Fruit fly (Drosophila melanogaster) whole organism, embryonic: ENCODE measurements around the gene Ugt37D1.

Experiments
- Adf1 ChIP-seq: fragments of 200-800 bp; sonication (Bioruptor generic); IDR thresholded peaks from 2 replicates; pipeline ENCODE4 v1.3.6; 2022; ENCODE audit warnings: missing biosample characterization, missing genetic modification characterization
- Atf6 ChIP-seq: fragments of 200-800 bp; sonication (Bioruptor generic); IDR thresholded peaks from 2 replicates; pipeline ENCODE4 v1.3.6; 2022; ENCODE audit warnings: missing biosample characterization, missing genetic modification characterization
- Blimp-1 ChIP-seq: fragments of 200-800 bp; sonication (Bioruptor generic); optimal IDR thresholded peaks from 3 replicates; lab custom pipeline; 2018; ENCODE audit warnings: missing biosample characterization, missing genetic modification characterization, mild to moderate bottlenecking, moderate library complexity, missing genetic modification reagents
- CG11247 ChIP-seq: fragments of 200-800 bp; sonication (Bioruptor generic); IDR thresholded peaks from 2 replicates; pipeline ENCODE4 v1.3.6; 2022; ENCODE audit warnings: missing biosample characterization, missing genetic modification characterization
- CG11560 ChIP-seq: fragments of 200-800 bp; sonication (Bioruptor generic); IDR thresholded peaks from 3 replicates; pipeline ENCODE4 v1.3.6; 2022; ENCODE audit warnings: missing biosample characterization, missing genetic modification characterization
- CG11723 ChIP-seq: fragments of 200-800 bp; sonication (Bioruptor generic); optimal IDR thresholded peaks from 2 replicates; lab custom pipeline; 2017; ENCODE audit warnings: missing biosample characterization, mild to moderate bottlenecking, missing genetic modification characterization
- CG12236 ChIP-seq: fragments of 200-800 bp; sonication (Bioruptor generic); optimal IDR thresholded peaks from 2 replicates; lab custom pipeline; 2016; ENCODE audit warnings: missing biosample characterization, missing genetic modification characterization
- CG12659 ChIP-seq: fragments of 200-800 bp; sonication (Bioruptor generic); optimal IDR thresholded peaks from 3 replicates; lab custom pipeline; 2017; ENCODE audit warnings: mild to moderate bottlenecking, missing biosample characterization, missing genetic modification reagents, missing genetic modification characterization
- CG13296 ChIP-seq: fragments of 200-800 bp; sonication (Bioruptor generic); optimal IDR thresholded peaks from 3 replicates; lab custom pipeline; 2018; ENCODE audit warnings: missing biosample characterization, mild to moderate bottlenecking, missing genetic modification characterization
- CG15011 ChIP-seq: fragments of 200-800 bp; sonication (Bioruptor generic); optimal IDR thresholded peaks from 3 replicates; lab custom pipeline; 2018; ENCODE audit warnings: missing biosample characterization, mild to moderate bottlenecking, missing genetic modification characterization
- CG16813 ChIP-seq: fragments of 200-800 bp; sonication (Bioruptor generic); IDR thresholded peaks from 3 replicates; pipeline ENCODE4 v1.3.6; 2022; ENCODE audit warnings: missing biosample characterization, missing genetic modification characterization; ENCODE audit not compliant: partially characterized antibody
- CG17186 ChIP-seq: fragments of 200-800 bp; sonication (Bioruptor generic); optimal IDR thresholded peaks from 3 replicates; lab custom pipeline; 2017; ENCODE audit warnings: missing biosample characterization, missing genetic modification reagents, missing genetic modification characterization
- CG17912 ChIP-seq: fragments of 200-800 bp; sonication (Bioruptor generic); optimal IDR thresholded peaks from 2 replicates; lab custom pipeline; 2018; ENCODE audit warnings: missing biosample characterization, mild to moderate bottlenecking, missing genetic modification characterization
- CG1792 ChIP-seq: fragments of 200-800 bp; sonication (Bioruptor generic); optimal IDR thresholded peaks from 2 replicates; lab custom pipeline; 2016; ENCODE audit warnings: missing biosample characterization, missing genetic modification characterization
- CG3847 ChIP-seq: fragments of 200-800 bp; sonication (Bioruptor generic); IDR thresholded peaks from 2 replicates; pipeline ENCODE4 v1.3.6; 2022; ENCODE audit warnings: missing biosample characterization, missing genetic modification characterization
- CG42726 ChIP-seq: fragments of 200-800 bp; sonication (Bioruptor generic); IDR thresholded peaks from 2 replicates; pipeline ENCODE4 v1.3.6; 2022; ENCODE audit warnings: missing biosample characterization, missing genetic modification characterization; ENCODE audit not compliant: partially characterized antibody
- CG4707 ChIP-seq: fragments of 200-800 bp; sonication (Bioruptor generic); optimal IDR thresholded peaks from 2 replicates; lab custom pipeline; 2018; ENCODE audit warnings: missing biosample characterization, mild to moderate bottlenecking, missing genetic modification characterization, moderate library complexity
- CG6175 ChIP-seq: fragments of 200-800 bp; sonication (Bioruptor generic); IDR thresholded peaks from 3 replicates; pipeline ENCODE4 v1.3.6; 2022; ENCODE audit warnings: missing biosample characterization, missing genetic modification characterization
- CG6689 ChIP-seq: fragments of 200-800 bp; sonication (Bioruptor generic); IDR thresholded peaks from 2 replicates; pipeline ENCODE4 v1.3.6; 2022; ENCODE audit warnings: missing biosample characterization, missing genetic modification characterization
- CG7357 ChIP-seq: fragments of 200-800 bp; sonication (Bioruptor generic); IDR thresholded peaks from 3 replicates; pipeline ENCODE4 v1.3.6; 2022; ENCODE audit warnings: missing biosample characterization, missing genetic modification characterization
- CG7928 ChIP-seq: fragments of 200-800 bp; sonication (Bioruptor generic); optimal IDR thresholded peaks from 2 replicates; lab custom pipeline; 2017; ENCODE audit warnings: missing biosample characterization, mild to moderate bottlenecking, missing genetic modification characterization
- CG9215 ChIP-seq: fragments of 200-800 bp; sonication (Bioruptor generic); IDR thresholded peaks from 2 replicates; pipeline ENCODE4 v1.3.6; 2022; ENCODE audit warnings: missing biosample characterization, missing genetic modification characterization
- CG9727 ChIP-seq: fragments of 200-800 bp; sonication (Bioruptor generic); optimal IDR thresholded peaks from 3 replicates; lab custom pipeline; 2017; ENCODE audit warnings: missing biosample characterization, mild to moderate bottlenecking, missing genetic modification characterization
- CG9876 ChIP-seq: fragments of 200-800 bp; sonication (Bioruptor generic); optimal IDR thresholded peaks from 2 replicates; lab custom pipeline; 2016; ENCODE audit warnings: missing biosample characterization, missing genetic modification characterization
- Dp ChIP-seq: fragments of 200-800 bp; sonication (Bioruptor generic); optimal IDR thresholded peaks from 2 replicates; lab custom pipeline; 2018; ENCODE audit warnings: missing biosample characterization, mild to moderate bottlenecking, missing genetic modification characterization, moderate library complexity
- HHEX ChIP-seq: fragments of 200-800 bp; sonication (Bioruptor generic); optimal IDR thresholded peaks from 3 replicates; lab custom pipeline; 2017; ENCODE audit warnings: missing biosample characterization, mild to moderate bottlenecking, missing genetic modification characterization, missing genetic modification reagents
- HmgD ChIP-seq: fragments of 200-800 bp; sonication (Bioruptor generic); optimal IDR thresholded peaks from 3 replicates; lab custom pipeline; 2016; ENCODE audit warnings: missing biosample characterization, missing genetic modification characterization
- HmgZ ChIP-seq: fragments of 200-800 bp; sonication (Bioruptor generic); optimal IDR thresholded peaks from 2 replicates; lab custom pipeline; 2018; ENCODE audit warnings: missing biosample characterization, mild to moderate bottlenecking, missing genetic modification characterization
- Hmr ChIP-seq: fragments of 200-800 bp; sonication (Bioruptor generic); optimal IDR thresholded peaks from 3 replicates; lab custom pipeline; 2017; ENCODE audit warnings: mild to moderate bottlenecking, missing biosample characterization, missing genetic modification reagents, missing genetic modification characterization
- Hr3 ChIP-seq: fragments of 200-800 bp; sonication (Bioruptor generic); optimal IDR thresholded peaks from 3 replicates; lab custom pipeline; 2016; ENCODE audit warnings: missing biosample characterization, missing genetic modification characterization
- Hsf ChIP-seq: fragments of 200-800 bp; sonication (Bioruptor generic); optimal IDR thresholded peaks from 3 replicates; lab custom pipeline; 2016; ENCODE audit warnings: missing biosample characterization, missing genetic modification characterization
- NC2β ChIP-seq: fragments of 200-800 bp; sonication (Bioruptor generic); optimal IDR thresholded peaks from 2 replicates; lab custom pipeline; 2016; ENCODE audit warnings: missing biosample characterization, missing genetic modification characterization
- NFAT ChIP-seq: fragments of 200-800 bp; sonication (Bioruptor generic); IDR thresholded peaks from 2 replicates; pipeline ENCODE4 v1.3.6; 2022; ENCODE audit warnings: missing biosample characterization, missing genetic modification characterization
- PHDP ChIP-seq: fragments of 200-800 bp; sonication (Bioruptor generic); optimal IDR thresholded peaks from 3 replicates; lab custom pipeline; 2018; ENCODE audit warnings: missing biosample characterization, mild to moderate bottlenecking, missing genetic modification characterization, moderate library complexity
- cad ChIP-seq: fragments of >200 bp; optimal IDR thresholded peaks from 2 replicates; lab custom pipeline; 2017; ENCODE audit warnings: missing biosample characterization, missing genetic modification characterization
- chif ChIP-seq, 2 experiments: fragments of 200-800 bp; sonication (Bioruptor generic); optimal IDR thresholded peaks; 3 replicates each; lab custom pipeline; 2016; ENCODE audit warnings: missing biosample characterization in 2 of 2, missing genetic modification characterization in 2 of 2
- ci ChIP-seq: fragments of 200-800 bp; sonication (Bioruptor generic); IDR thresholded peaks from 3 replicates; pipeline ENCODE4 v1.3.6; 2022; ENCODE audit warnings: missing biosample characterization, missing genetic modification characterization
- croc ChIP-seq: fragments of 200-800 bp; sonication (Bioruptor generic); conservative IDR thresholded peaks from 3 replicates; pipeline ENCODE4 v1.3.6; 2022; ENCODE audit warnings: missing biosample characterization, missing genetic modification characterization
- crp ChIP-seq, 2 experiments: fragments of 200-800 bp; sonication (Bioruptor generic); optimal IDR thresholded peaks; 2 replicates in 1 of 2; 3 replicates in 1 of 2; lab custom pipeline; 2017; ENCODE audit warnings: missing biosample characterization in 2 of 2, missing genetic modification characterization in 2 of 2, mild to moderate bottlenecking in 1 of 2, moderate library complexity in 1 of 2
- cwo ChIP-seq: fragments of 200-800 bp; sonication (Bioruptor generic); optimal IDR thresholded peaks from 3 replicates; lab custom pipeline; 2017; ENCODE audit warnings: missing biosample characterization, missing genetic modification characterization, mild to moderate bottlenecking, moderate library complexity, missing genetic modification reagents
- disco-r ChIP-seq: fragments of 200-800 bp; sonication (Bioruptor generic); optimal IDR thresholded peaks from 2 replicates; lab custom pipeline; 2016; ENCODE audit warnings: missing biosample characterization, missing genetic modification characterization
- klu ChIP-seq: fragments of 200-800 bp; sonication (Bioruptor generic); IDR thresholded peaks from 2 replicates; pipeline ENCODE4 v1.3.6; 2022; ENCODE audit warnings: missing biosample characterization, missing genetic modification characterization
- lmd ChIP-seq: fragments of 200-800 bp; sonication (Bioruptor generic); IDR thresholded peaks from 2 replicates; pipeline ENCODE4 v1.3.6; 2022; ENCODE audit warnings: missing biosample characterization, missing genetic modification characterization
- luna ChIP-seq: fragments of 200-800 bp; sonication (Bioruptor generic); optimal IDR thresholded peaks from 2 replicates; lab custom pipeline; 2016; ENCODE audit warnings: missing biosample characterization, missing genetic modification characterization
- maf-S ChIP-seq: fragments of 200-800 bp; sonication (Bioruptor generic); optimal IDR thresholded peaks from 2 replicates; lab custom pipeline; 2016; ENCODE audit warnings: missing biosample characterization, missing genetic modification characterization
- mld ChIP-seq: fragments of 200-800 bp; sonication (Bioruptor generic); IDR thresholded peaks from 3 replicates; pipeline ENCODE4 v1.3.6; 2022; ENCODE audit warnings: missing biosample characterization, missing genetic modification characterization; ENCODE audit not compliant: partially characterized antibody
- nerfin-2 ChIP-seq: fragments of 200-800 bp; sonication (Bioruptor generic); IDR thresholded peaks from 2 replicates; pipeline ENCODE4 v1.3.6; 2022; ENCODE audit warnings: missing biosample characterization, missing genetic modification characterization; ENCODE audit not compliant: partially characterized antibody
- pb ChIP-seq: fragments of 200-800 bp; sonication (Bioruptor generic); optimal IDR thresholded peaks from 3 replicates; lab custom pipeline; 2016; ENCODE audit warnings: missing biosample characterization, missing genetic modification characterization
- ro ChIP-seq: fragments of 200-800 bp; sonication (Bioruptor generic); IDR thresholded peaks from 2 replicates; pipeline ENCODE4 v1.3.6; 2022; ENCODE audit warnings: missing biosample characterization, missing genetic modification characterization
- sc ChIP-seq, 3 experiments: fragments of >200 bp in 2 of 3; fragments of 200-800 bp in 1 of 3; sonication (Bioruptor generic) in 1 of 3; optimal IDR thresholded peaks; 2 replicates in 2 of 3; 3 replicates in 1 of 3; lab custom pipeline; 2017; ENCODE audit warnings: mild to moderate bottlenecking in 1 of 3, missing biosample characterization in 1 of 3, missing genetic modification characterization in 1 of 3, missing genetic modification reagents in 1 of 3
- sob ChIP-seq: fragments of 200-800 bp; sonication (Bioruptor generic); IDR thresholded peaks from 2 replicates; pipeline ENCODE4 v1.3.6; 2022; ENCODE audit warnings: missing biosample characterization, missing genetic modification characterization

Ugt37D1 gene

dm6 chr2L:16824905-16825333, 26.1 kb downstream of the Ugt37D1 start, which contains the start of gene Cse1 (continued):
- TF ChIP-seq CG9727 (GFP tag; lab: Kevin White, UChicago) (no peak), Hmr (GFP tag; lab: Kevin White, UChicago) (no peak), CG7357 (GFP tag; lab: Robert Waterston, UW) (no peak), CG16813 (peak; percentile 72), HmgZ (tag; lab: Kevin White, UChicago) (no peak), mld (GFP tag; lab: Robert Waterston, UW) (peak; percentile 52; the same call in 1 of the 3 replicates), luna (GFP tag; lab: Kevin White, UChicago) (no peak), CG4707 (GFP tag; lab: Kevin White, UChicago) (no peak), chif (GFP tag; optimal IDR thresholded peaks at IDR 0.05; lab: Kevin White, UChicago) (no peak), CG13296 (GFP tag; lab: Kevin White, UChicago) (no peak), CG7928 (GFP tag; lab: Kevin White, UChicago) (no peak), Hsf (GFP tag; lab: Kevin White, UChicago) (no peak), NC2β (no peak), CG11247 (GFP tag; lab: Robert Waterston, UW) (no peak), Dp (GFP tag; lab: Kevin White, UChicago) (peak; percentile 23), nerfin-2 (no peak), CG1792 (GFP tag; lab: Kevin White, UChicago) (no peak), Blimp-1 (GFP tag; lab: Kevin White, UChicago) (no peak), crp (GFP tag; optimal IDR thresholded peaks at IDR 0.05; lab: Kevin White, UChicago) (no peak), lmd (GFP tag; lab: Robert Waterston, UW) (no peak), ro (GFP tag; lab: Robert Waterston, UW) (no peak), CG17912 (GFP tag; lab: Kevin White, UChicago) (no peak), croc (GFP tag; lab: Robert Waterston, UW) (no peak), HHEX (GFP tag; lab: Kevin White, UChicago) (no peak), CG11560 (no peak), CG6175 (no peak), NFAT (no peak), CG9876 (no peak), Adf1 (GFP tag; lab: Robert Waterston, UW) (no peak), klu (GFP tag; lab: Robert Waterston, UW) (no peak), CG11723 (GFP tag; lab: Kevin White, UChicago) (no peak), CG6689 (GFP tag; lab: Robert Waterston, UW) (no peak), CG12236 (GFP tag; lab: Kevin White, UChicago) (no peak), CG12659 (peak; percentile 21), CG15011 (GFP tag; lab: Kevin White, UChicago) (no peak), Atf6 (GFP tag; lab: Robert Waterston, UW) (no peak), cad (GFP tag; lab: Kevin White, UChicago) (no peak), pb (no peak), CG9215 (no peak), Hr3 (GFP tag; lab: Kevin White, UChicago) (no peak), maf-S (GFP tag; lab: Kevin White, UChicago) (no peak), CG42726 (GFP tag; lab: Robert Waterston, UW) (no peak; the same call in 1 of the 2 replicates), ci (GFP tag; lab: Robert Waterston, UW) (no peak), disco-r (GFP tag; lab: Kevin White, UChicago) (no peak), cwo (GFP tag; lab: Kevin White, UChicago) (no peak), CG17186 (GFP tag; lab: Kevin White, UChicago) (no peak), sob (GFP tag; lab: Robert Waterston, UW) (no peak), PHDP (no peak), CG3847 (GFP tag; lab: Robert Waterston, UW) (no peak), sc (optimal IDR thresholded peaks at IDR 0.05; lab: Kevin White, UChicago) (no peak), sc (GFP tag; optimal IDR thresholded peaks at IDR 0.05; lab: Kevin White, UChicago) (no peak), HmgD (GFP tag; lab: Kevin White, UChicago) (no peak)
